Worm (Caenorhabditis elegans): ENCODE data around the gene F02C12.3.

The F02C12.3 gene

ce11 chrX:13356469-13356868, 40.3 kb upstream of the F02C12.3 start (continued):
- TF ChIP-seq snpc-1.2 (GFP tag; IDR thresholded peaks at IDR 0.05) (no peak), zip-2 (tag; optimal IDR thresholded peaks at IDR 0.05) (no peak), F49E8.2 (tag; optimal IDR thresholded peaks at IDR 0.05; ENCODE audit: borderline replicate concordance) (no peak), daf-19 (GFP tag; conservative IDR thresholded peaks at IDR 0.05) (no peak), ceh-28 (tag; optimal IDR thresholded peaks at IDR 0.05) (no peak), mdl-1 (tag; optimal IDR thresholded peaks at IDR 0.05) (peak; percentile 89 to 92), nhr-11 (tag; optimal IDR thresholded peaks at IDR 0.05) (peak; percentile 70), nhr-48 (tag; optimal IDR thresholded peaks at IDR 0.05) (peak; percentile 98), nhr-6 (tag; optimal IDR thresholded peaks at IDR 0.05) (peak; percentile 14), ceh-32 (tag; optimal IDR thresholded peaks at IDR 0.05; ENCODE audit: poor library complexity) (no peak), dpl-1 (GFP tag; optimal IDR thresholded peaks at IDR 0.05) (no peak), ceh-20 (GFP tag; IDR thresholded peaks at IDR 0.05) (peak; percentile 76), aha-1 (tag) (peak; percentile 100), nhr-76 (tag; optimal IDR thresholded peaks at IDR 0.05) (peak; percentile 57), hmg-1.1 (GFP tag; IDR thresholded peaks at IDR 0.05) (0 out of 2 replicates have a peak, but pooled peaks have one; percentile 41), egl-43 (GFP tag; IDR thresholded peaks at IDR 0.05) (no peak), snpc-4 (tag; optimal IDR thresholded peaks at IDR 0.05) (no peak), ZK546.5 (tag; optimal IDR thresholded peaks at IDR 0.05) (no peak), Y48G9A.11 (GFP tag; IDR thresholded peaks at IDR 0.05) (no peak), T26A8.4 (GFP tag; IDR thresholded peaks at IDR 0.05) (0 out of 2 replicates have a peak, but pooled peaks have one; percentile 40), hif-1 (tag; optimal IDR thresholded peaks at IDR 0.05) (peak in 1 of 2 experiments; percentile 82), saeg-2 (GFP tag; IDR thresholded peaks at IDR 0.05) (0 out of 2 replicates have a peak, but pooled peaks have one; percentile 51), nhr-41 (GFP tag; IDR thresholded peaks at IDR 0.05) (no peak), lin-39 (tag; optimal IDR thresholded peaks at IDR 0.05) (no peak), ZK337.2 (GFP tag; IDR thresholded peaks at IDR 0.05) (no peak), egl-27 (tag; optimal IDR thresholded peaks at IDR 0.05) (no peak), pha-4 (GFP tag; IDR thresholded peaks at IDR 0.05) (no peak), pha-4 (tag; optimal IDR thresholded peaks at IDR 0.05) (no peak), ztf-11 (tag; optimal IDR thresholded peaks at IDR 0.05) (no peak), mxl-3 (GFP tag; optimal IDR thresholded peaks at IDR 0.05) (peak; percentile 97), hlh-30 (tag; optimal IDR thresholded peaks at IDR 0.05; ENCODE audit: insufficient read depth) (peak; percentile 84), ceh-62 (tag; optimal IDR thresholded peaks at IDR 0.05) (no peak), fkh-10 (GFP tag; optimal IDR thresholded peaks at IDR 0.05) (no peak), nhr-25 (tag; optimal IDR thresholded peaks at IDR 0.05; ENCODE audit: borderline replicate concordance, insufficient read depth) (peak; percentile 83), ztf-7 (tag; optimal IDR thresholded peaks at IDR 0.05) (no peak), nhr-42 (GFP tag; IDR thresholded peaks at IDR 0.05) (no peak), rbr-2 (tag; optimal IDR thresholded peaks at IDR 0.05) (no peak)

ce11 chrX:13357673-13358072, 39.1 kb upstream of the F02C12.3 start:
- peak; percentile 54 for TF ChIP-seq hlh-30 (tag; optimal IDR thresholded peaks at IDR 0.05; ENCODE audit: insufficient read depth)
- no peak for TF ChIP-seq madf-5 (GFP tag; IDR thresholded peaks at IDR 0.05)
- no peak for TF ChIP-seq dmd-9 (GFP tag; IDR thresholded peaks at IDR 0.05)
- TF ChIP-seq nhr-77 (tag; optimal IDR thresholded peaks at IDR 0.05) = no peak
- no peak for TF ChIP-seq nhr-76 (tag; optimal IDR thresholded peaks at IDR 0.05)
- TF ChIP-seq nhr-28 (tag; optimal IDR thresholded peaks at IDR 0.05) = peak; percentile 60
- no peak for TF ChIP-seq nhr-42 (GFP tag; IDR thresholded peaks at IDR 0.05)
- TF ChIP-seq lsy-2 (tag; optimal IDR thresholded peaks at IDR 0.05) = no peak
- peak; percentile 12 for TF ChIP-seq hlh-11 (tag; optimal IDR thresholded peaks at IDR 0.05)
- peak; percentile 32 for TF ChIP-seq nhr-48 (tag; optimal IDR thresholded peaks at IDR 0.05)
- TF ChIP-seq pqm-1 (tag; optimal IDR thresholded peaks at IDR 0.05) = no peak
- no peak for TF ChIP-seq F49E8.2 (tag; optimal IDR thresholded peaks at IDR 0.05; ENCODE audit: borderline replicate concordance)
- no peak for TF ChIP-seq daf-19 (GFP tag; conservative IDR thresholded peaks at IDR 0.05)
- no peak for TF ChIP-seq rbr-2 (tag; optimal IDR thresholded peaks at IDR 0.05)
- TF ChIP-seq cey-2 (tag; optimal IDR thresholded peaks at IDR 0.05; ENCODE audit: borderline replicate concordance, insufficient read depth) = no peak
- no peak for TF ChIP-seq nhr-11 (tag; optimal IDR thresholded peaks at IDR 0.05)
- no peak for TF ChIP-seq aly-2 (tag; optimal IDR thresholded peaks at IDR 0.05)
- no peak for TF ChIP-seq ceh-28 (tag; optimal IDR thresholded peaks at IDR 0.05)
- no peak for TF ChIP-seq sdz-12 (GFP tag; optimal IDR thresholded peaks at IDR 0.05)
- TF ChIP-seq mxl-3 (GFP tag; optimal IDR thresholded peaks at IDR 0.05) = peak; percentile 45
- TF ChIP-seq gei-8 (GFP tag; optimal IDR thresholded peaks at IDR 0.05) = no peak
- TF ChIP-seq mdl-1 (tag; optimal IDR thresholded peaks at IDR 0.05) = peak in 1 of 2 experiments; percentile 48
- TF ChIP-seq ceh-82 (tag; optimal IDR thresholded peaks at IDR 0.05) = no peak
